Worm (Caenorhabditis elegans) whole organism, L1 larva: ENCODE results near the gene str-206.

Experiments
- C16A3.4 ChIP-seq: fragments of 150-350 bp; optimal IDR thresholded peaks from 2 replicates; lab custom pipeline; 2014; ENCODE audit warnings: missing biosample characterization, missing genetic modification characterization
- aly-2 ChIP-seq: fragments of 150-350 bp; optimal IDR thresholded peaks from 2 replicates; lab custom pipeline; 2014; ENCODE audit warnings: missing biosample characterization, missing genetic modification characterization
- ceh-63 ChIP-seq: fragments of 200-800 bp; sonication (Bioruptor generic); optimal IDR thresholded peaks from 2 replicates; lab custom pipeline; 2018; ENCODE audit warnings: mild to moderate bottlenecking, missing genetic modification characterization, missing compliant biosample characterization
- ceh-82 ChIP-seq, 3 experiments: fragments of 150-350 bp in 1 of 3; sonication (generic microtip) in 2 of 3; optimal IDR thresholded peaks; 2 replicates each; lab custom pipeline; 2014 to 2017; ENCODE audit warnings: missing biosample characterization in 3 of 3, missing genetic modification characterization in 3 of 3
- ceh-88 ChIP-seq: fragments of 200-800 bp; sonication (Bioruptor generic); IDR thresholded peaks from 2 replicates; pipeline ENCODE4 v1.3.6; 2022; ENCODE audit warnings: missing genetic modification characterization, missing compliant biosample characterization
- ceh-90 ChIP-seq: sonication (generic microtip); optimal IDR thresholded peaks from 2 replicates; lab custom pipeline; 2016; ENCODE audit warnings: missing genetic modification characterization, missing compliant biosample characterization
- ces-1 ChIP-seq: fragments of 150-350 bp; optimal IDR thresholded peaks from 2 replicates; lab custom pipeline; 2014; ENCODE audit warnings: missing biosample characterization, missing genetic modification reagents, missing genetic modification characterization
- dpl-1 ChIP-seq, 3 experiments: fragments of 150-350 bp in 2 of 3; sonication (generic microtip) in 1 of 3; optimal IDR thresholded peaks; 2 replicates each; lab custom pipeline; 2014 to 2017; ENCODE audit warnings: missing biosample characterization in 3 of 3, missing genetic modification characterization in 3 of 3, missing genetic modification reagents in 3 of 3
- dsc-1 ChIP-seq: sonication (generic microtip); optimal IDR thresholded peaks from 2 replicates; lab custom pipeline; 2016; ENCODE audit warnings: mild to moderate bottlenecking, missing genetic modification characterization, missing compliant biosample characterization
- egl-27 ChIP-seq, 2 experiments: fragments of 150-350 bp in 1 of 2; sonication (generic microtip); optimal IDR thresholded peaks; 3 replicates each; lab custom pipeline; 2017 to 2018; ENCODE audit warnings: missing biosample characterization in 2 of 2, missing genetic modification characterization in 2 of 2, missing genetic modification reagents in 2 of 2
- elt-2 ChIP-seq: sonication (generic microtip); optimal IDR thresholded peaks from 2 replicates; lab custom pipeline; 2016; ENCODE audit warnings: missing genetic modification characterization, mild to moderate bottlenecking, inconsistent platforms, missing compliant biosample characterization, missing genetic modification reagents
- fkh-10 ChIP-seq: sonication (generic microtip); optimal IDR thresholded peaks from 2 replicates; lab custom pipeline; 2017; ENCODE audit warnings: missing biosample characterization, missing genetic modification reagents, missing genetic modification characterization
- fkh-8 ChIP-seq: sonication (generic microtip); optimal IDR thresholded peaks from 2 replicates; lab custom pipeline; 2016; ENCODE audit warnings: mild to moderate bottlenecking, missing genetic modification characterization, missing compliant biosample characterization
- fos-1 ChIP-seq: fragments of 150-350 bp; optimal IDR thresholded peaks from 2 replicates; lab custom pipeline; 2014; ENCODE audit warnings: missing biosample characterization, missing genetic modification characterization
- grh-1 ChIP-seq: fragments of 200-800 bp; sonication (Bioruptor generic); IDR thresholded peaks from 2 replicates; pipeline ENCODE4 v1.3.6; 2022; ENCODE audit warnings: missing genetic modification reagents, missing genetic modification characterization, missing compliant biosample characterization
- hlh-17 ChIP-seq: fragments of 200-800 bp; sonication (Bioruptor generic); optimal IDR thresholded peaks from 2 replicates; lab custom pipeline; 2018; ENCODE audit warnings: missing genetic modification characterization, mild to moderate bottlenecking, missing compliant biosample characterization, moderate library complexity, borderline replicate concordance
- hlh-4 ChIP-seq: sonication (generic microtip); optimal IDR thresholded peaks from 2 replicates; lab custom pipeline; 2016; ENCODE audit warnings: mild to moderate bottlenecking, missing genetic modification characterization, missing compliant biosample characterization
- irx-1 ChIP-seq: sonication (generic microtip); optimal IDR thresholded peaks from 2 replicates; lab custom pipeline; 2016; ENCODE audit warnings: missing genetic modification characterization, missing compliant biosample characterization
- isw-1 ChIP-seq: fragments of 200-800 bp; sonication (Bioruptor generic); IDR thresholded peaks from 2 replicates; pipeline ENCODE4 v1.3.6; 2022; ENCODE audit warnings: missing genetic modification characterization, missing compliant biosample characterization
- lin-14 ChIP-seq: fragments of 200-800 bp; sonication (Bioruptor generic); optimal IDR thresholded peaks from 2 replicates; lab custom pipeline; 2018; ENCODE audit warnings: mild to moderate bottlenecking, missing genetic modification characterization, moderate library complexity, missing compliant biosample characterization
- lin-35 ChIP-seq, 2 experiments: fragments of 150-350 bp; optimal IDR thresholded peaks; 2 replicates each; lab custom pipeline; 2014; ENCODE audit warnings: missing biosample characterization in 2 of 2, missing genetic modification characterization in 2 of 2, missing genetic modification reagents in 2 of 2
- lin-39 ChIP-seq: fragments of 150-350 bp; optimal IDR thresholded peaks from 2 replicates; lab custom pipeline; 2014; ENCODE audit warnings: missing biosample characterization, missing genetic modification reagents, missing genetic modification characterization
- lir-3 ChIP-seq: sonication (generic microtip); optimal IDR thresholded peaks from 2 replicates; lab custom pipeline; 2016; ENCODE audit warnings: mild to moderate bottlenecking, missing genetic modification characterization, moderate library complexity, missing compliant biosample characterization; ENCODE audit not compliant: poor library complexity
- lsy-2 ChIP-seq, 2 experiments: fragments of 150-350 bp; optimal IDR thresholded peaks; 2 replicates each; lab custom pipeline; 2014; ENCODE audit warnings: missing biosample characterization in 2 of 2, missing genetic modification characterization in 2 of 2
- mdl-1 ChIP-seq, 2 experiments: fragments of 150-350 bp; optimal IDR thresholded peaks; 2 replicates each; lab custom pipeline; 2014 to 2017; ENCODE audit warnings: missing biosample characterization in 2 of 2, missing genetic modification characterization in 2 of 2, inconsistent platforms in 1 of 2
- mep-1 ChIP-seq: fragments of 150-350 bp; optimal IDR thresholded peaks from 2 replicates; lab custom pipeline; 2014; ENCODE audit warnings: missing biosample characterization, missing genetic modification characterization
- nhr-12 ChIP-seq: sonication (generic microtip); optimal IDR thresholded peaks from 2 replicates; lab custom pipeline; 2017; ENCODE audit warnings: missing biosample characterization, missing genetic modification characterization
- nhr-19 ChIP-seq: fragments of 200-800 bp; sonication (Bioruptor generic); conservative IDR thresholded peaks from 2 replicates; pipeline ENCODE4 v1.3.6; 2022; ENCODE audit warnings: missing genetic modification characterization, missing compliant biosample characterization
- nhr-20 ChIP-seq: sonication (generic microtip); optimal IDR thresholded peaks from 2 replicates; lab custom pipeline; 2016; ENCODE audit warnings: mild to moderate bottlenecking, missing genetic modification characterization, missing compliant biosample characterization
- nhr-71 ChIP-seq: sonication (generic microtip); optimal IDR thresholded peaks from 2 replicates; lab custom pipeline; 2016; ENCODE audit warnings: mild to moderate bottlenecking, missing genetic modification characterization, moderate library complexity, missing compliant biosample characterization
- nhr-77 ChIP-seq: fragments of 150-350 bp; optimal IDR thresholded peaks from 2 replicates; lab custom pipeline; 2014; ENCODE audit warnings: missing biosample characterization, missing genetic modification characterization
- nhr-84 ChIP-seq: sonication (generic microtip); optimal IDR thresholded peaks from 2 replicates; lab custom pipeline; 2017; ENCODE audit warnings: missing biosample characterization, missing genetic modification characterization
- nhr-85 ChIP-seq: sonication (generic microtip); peaks from one replicate; lab custom pipeline; 2016; ENCODE audit warnings: missing genetic modification characterization, inconsistent platforms, missing compliant biosample characterization
- nhr-90 ChIP-seq: sonication (generic microtip); optimal IDR thresholded peaks from 2 replicates; lab custom pipeline; 2016; ENCODE audit warnings: mild to moderate bottlenecking, missing genetic modification characterization, missing compliant biosample characterization; ENCODE audit not compliant: poor library complexity
- rnt-1 ChIP-seq: sonication (generic microtip); optimal IDR thresholded peaks from 2 replicates; lab custom pipeline; 2016; ENCODE audit warnings: mild to moderate bottlenecking, missing genetic modification characterization, moderate library complexity, missing compliant biosample characterization
- skn-1 ChIP-seq: fragments of 150-350 bp; optimal IDR thresholded peaks from 2 replicates; lab custom pipeline; 2014; ENCODE audit warnings: missing biosample characterization, missing genetic modification characterization
- snpc-4 ChIP-seq: fragments of 150-350 bp; optimal IDR thresholded peaks from 2 replicates; lab custom pipeline; 2014; ENCODE audit warnings: missing biosample characterization, missing genetic modification characterization
- snu-23 ChIP-seq: sonication (generic microtip); optimal IDR thresholded peaks from 2 replicates; lab custom pipeline; 2016; ENCODE audit warnings: missing genetic modification characterization, missing compliant biosample characterization
- sox-4 ChIP-seq: sonication (generic microtip); optimal IDR thresholded peaks from 2 replicates; lab custom pipeline; 2016; ENCODE audit warnings: missing genetic modification characterization, missing compliant biosample characterization
- tbx-2 ChIP-seq: sonication (generic microtip); optimal IDR thresholded peaks from 2 replicates; lab custom pipeline; 2016; ENCODE audit warnings: missing genetic modification characterization, missing compliant biosample characterization
- unc-130 ChIP-seq: fragments of 150-350 bp; optimal IDR thresholded peaks from 2 replicates; lab custom pipeline; 2017; ENCODE audit warnings: missing biosample characterization, missing genetic modification characterization, inconsistent platforms
- unc-62 ChIP-seq: fragments of 150-350 bp; optimal IDR thresholded peaks from 2 replicates; lab custom pipeline; 2014; ENCODE audit warnings: missing biosample characterization, missing genetic modification reagents, missing genetic modification characterization
- unc-86 ChIP-seq: sonication (generic microtip); optimal IDR thresholded peaks from 2 replicates; lab custom pipeline; 2016; ENCODE audit warnings: missing genetic modification characterization, missing compliant biosample characterization
- unc-98 ChIP-seq: fragments of 200-800 bp; sonication (Bioruptor generic); IDR thresholded peaks from 2 replicates; pipeline ENCODE4 v1.3.6; 2022; ENCODE audit warnings: missing genetic modification characterization, missing compliant biosample characterization
- vab-15 ChIP-seq: sonication (generic microtip); optimal IDR thresholded peaks from 2 replicates; lab custom pipeline; 2017; ENCODE audit warnings: missing genotype, mild to moderate bottlenecking, missing genetic modification characterization, missing compliant biosample characterization
- zip-4 ChIP-seq: fragments of 200-800 bp; sonication (Bioruptor generic); optimal IDR thresholded peaks from 2 replicates; lab custom pipeline; 2018; ENCODE audit warnings: mild to moderate bottlenecking, missing genetic modification characterization, moderate library complexity, missing compliant biosample characterization
- ztf-4 ChIP-seq: fragments of 150-350 bp; optimal IDR thresholded peaks from 2 replicates; lab custom pipeline; 2014; ENCODE audit warnings: missing biosample characterization, missing genetic modification characterization

str-206 gene

DNA sequence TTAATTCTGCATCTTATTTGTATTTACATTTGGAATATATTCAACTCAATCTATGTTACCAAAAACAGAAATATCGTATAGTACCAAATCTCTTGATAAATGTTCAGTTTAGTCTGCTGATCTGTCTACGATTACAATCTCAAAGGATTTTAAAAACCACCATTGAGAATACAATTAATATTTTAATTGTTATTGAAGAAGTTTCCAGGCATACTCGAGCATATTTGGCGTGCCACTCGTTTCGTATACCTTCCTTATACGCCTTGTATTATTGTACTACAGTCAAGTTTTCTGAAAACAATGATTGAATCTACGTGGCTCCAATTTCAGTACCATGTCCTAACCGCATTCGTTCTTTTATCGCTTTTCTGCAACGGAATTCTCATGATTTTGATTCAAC lies at the start of gene str-206:
Gene str-206, plus strand, starts transcription at position 301 of the 400 bp plus-strand sequence.
- TF ChIP-seq irx-1 (tag; lab: Kevin White, UChicago) = no peak
- TF ChIP-seq fos-1 (tag; lab: Kevin White, UChicago) = no peak
- no peak for TF ChIP-seq grh-1 (GFP tag; lab: Robert Waterston, UW)
- TF ChIP-seq rnt-1 = no peak
- TF ChIP-seq lin-39 = no peak
- TF ChIP-seq ces-1 (GFP tag; lab: Kevin White, UChicago) = no peak
- no peak for TF ChIP-seq ztf-4
- TF ChIP-seq mep-1 = no peak

DNA sequence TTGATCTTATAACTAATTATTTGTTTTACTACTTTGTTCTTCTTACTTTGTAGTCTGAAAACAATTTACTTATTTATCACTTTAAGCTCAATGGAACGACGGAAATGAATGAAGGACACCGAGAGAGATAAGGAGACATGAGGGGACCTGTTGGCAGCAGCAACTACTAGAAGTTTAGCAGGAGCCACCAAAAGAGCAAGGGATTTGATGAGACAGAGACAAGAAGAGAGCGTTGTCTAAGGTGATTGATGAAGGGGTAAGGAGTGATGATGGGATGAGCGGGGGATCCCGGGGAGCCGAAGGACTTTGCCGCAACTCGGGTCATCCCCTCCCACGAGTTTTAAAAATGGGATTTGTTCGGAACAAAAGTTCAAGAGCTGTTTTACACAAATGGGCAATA lies 15.4 kb upstream of the str-206 start, which contains the start of gene ttn-1:
Gene ttn-1, minus strand, starts transcription at position 60 of the 400 bp plus-strand sequence.
- no peak for TF ChIP-seq aly-2 (tag; lab: Kevin White, UChicago)
- no peak for TF ChIP-seq hlh-4
- no peak for TF ChIP-seq nhr-77
- no peak for TF ChIP-seq lir-3 (tag; lab: Kevin White, UChicago)
- TF ChIP-seq rnt-1 = peak; percentile 52
- peak; percentile 68 for TF ChIP-seq lin-14 (GFP tag; lab: Kevin White, UChicago)
- no peak for TF ChIP-seq ceh-63 (GFP tag; lab: Kevin White, UChicago)
- TF ChIP-seq C16A3.4 (tag; lab: Kevin White, UChicago) = no peak
- TF ChIP-seq dpl-1 (GFP tag; optimal IDR thresholded peaks at IDR 0.05; lab: Kevin White, UChicago) = no peak
- TF ChIP-seq isw-1 = no peak
- no peak for TF ChIP-seq nhr-84 (tag; lab: Kevin White, UChicago)
- peak; percentile 7 for TF ChIP-seq snu-23
- no peak for TF ChIP-seq lin-35 (GFP tag; optimal IDR thresholded peaks at IDR 0.05; lab: Kevin White, UChicago)
- TF ChIP-seq unc-62 (GFP tag; lab: Kevin White, UChicago) = no peak
- peak; percentile 23 for TF ChIP-seq unc-130 (tag; lab: Kevin White, UChicago)
- TF ChIP-seq nhr-71 (tag; lab: Kevin White, UChicago) = peak; percentile 33
- TF ChIP-seq fkh-8 (tag; lab: Kevin White, UChicago) = no peak
- TF ChIP-seq ceh-90 = no peak

DNA sequence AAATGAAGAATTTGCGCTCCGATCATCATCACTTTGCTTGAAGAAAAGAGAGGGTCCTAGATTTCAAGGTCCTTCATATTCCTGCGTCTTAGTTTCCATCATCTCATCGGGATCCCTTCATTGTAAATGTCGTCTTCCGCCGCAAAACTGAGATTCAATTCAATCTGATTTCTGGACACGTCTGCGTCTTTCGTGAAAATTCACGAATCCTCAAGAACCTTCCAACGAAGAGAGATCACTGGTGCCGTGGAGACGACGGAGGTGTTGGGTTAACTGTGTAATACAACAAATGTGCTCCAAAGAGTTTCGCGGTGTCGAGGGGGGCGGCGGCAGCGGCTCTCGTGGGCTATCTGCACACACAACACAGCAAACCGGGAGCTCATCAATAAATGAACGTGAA lies 13.9 kb upstream of the str-206 start:
- no peak for TF ChIP-seq vab-15 (tag; lab: Kevin White, UChicago)
- peak; percentile 41 for TF ChIP-seq unc-130 (tag; lab: Kevin White, UChicago)
- TF ChIP-seq unc-62 (GFP tag; lab: Kevin White, UChicago) = no peak
- no peak for TF ChIP-seq ztf-4
- TF ChIP-seq nhr-71 (tag; lab: Kevin White, UChicago) = peak; percentile 71
- peak; percentile 41; the same call in 1 of the 2 replicates for TF ChIP-seq nhr-19
- no peak for TF ChIP-seq tbx-2 (tag; lab: Kevin White, UChicago)
- peak; percentile 54 for TF ChIP-seq rnt-1
- TF ChIP-seq ceh-88 = no peak
- TF ChIP-seq dsc-1 (tag; lab: Kevin White, UChicago) = peak; percentile 45
- peak; percentile 86 for TF ChIP-seq lin-14 (GFP tag; lab: Kevin White, UChicago)
- 0 out of 2 replicates have a peak, but pooled peaks have one; percentile 8 for TF ChIP-seq unc-98 (GFP tag; lab: Robert Waterston, UW)
- peak; percentile 56 for TF ChIP-seq snu-23
- no peak for TF ChIP-seq elt-2 (tag; lab: Kevin White, UChicago)
- no peak for TF ChIP-seq dpl-1 (GFP tag; optimal IDR thresholded peaks at IDR 0.05; lab: Kevin White, UChicago)
- no peak for TF ChIP-seq C16A3.4 (tag; lab: Kevin White, UChicago)
- TF ChIP-seq fkh-10 (GFP tag; lab: Kevin White, UChicago) = no peak
- TF ChIP-seq nhr-20 = peak; percentile 26
- no peak for TF ChIP-seq ces-1 (GFP tag; lab: Kevin White, UChicago)
- no peak for TF ChIP-seq zip-4 (GFP tag; lab: Kevin White, UChicago)
- peak in 1 of 2 experiments; percentile 1 for TF ChIP-seq lsy-2 (tag; optimal IDR thresholded peaks at IDR 0.05; lab: Kevin White, UChicago)
- TF ChIP-seq nhr-85 = no peak
- TF ChIP-seq, all 84 proteins: peak for 10

DNA sequence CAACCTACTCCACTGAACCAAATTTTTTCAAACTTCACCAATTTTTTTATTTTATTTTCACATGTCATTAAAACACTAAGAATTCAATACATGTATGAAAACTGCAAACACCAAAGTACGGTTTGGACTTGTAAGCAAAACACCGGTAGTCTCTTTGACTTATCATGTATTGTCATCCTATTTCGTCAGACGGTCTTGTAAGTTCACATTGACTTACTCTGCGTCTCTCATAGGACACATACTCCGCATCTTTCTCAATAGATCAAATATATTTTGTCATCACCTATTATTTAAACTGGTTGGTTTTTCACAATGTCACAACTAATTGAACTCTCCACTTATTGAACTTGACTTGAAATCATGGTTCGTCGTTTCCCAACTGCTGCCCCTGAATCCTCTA lies 11.4 kb upstream of the str-206 start, which contains the start of gene W06H8.2:
Gene W06H8.2, plus strand, starts transcription at position 258 of the 400 bp plus-strand sequence.
- TF ChIP-seq egl-27 (tag; optimal IDR thresholded peaks at IDR 0.05; lab: Kevin White, UChicago) (no peak), isw-1 (no peak), vab-15 (tag; lab: Kevin White, UChicago) (no peak), fos-1 (tag; lab: Kevin White, UChicago) (no peak), mdl-1 (tag; optimal IDR thresholded peaks at IDR 0.05; lab: Kevin White, UChicago) (no peak), snpc-4 (tag; lab: Kevin White, UChicago) (no peak), nhr-19 (no peak), sox-4 (tag; lab: Kevin White, UChicago) (no peak), lin-14 (GFP tag; lab: Kevin White, UChicago) (peak; percentile 24), nhr-85 (peak; percentile 54), skn-1 (peak; percentile 95), hlh-17 (GFP tag; lab: Kevin White, UChicago) (no peak), nhr-90 (tag; lab: Kevin White, UChicago) (no peak), ceh-82 (tag; optimal IDR thresholded peaks at IDR 0.05; lab: Kevin White, UChicago) (no peak), nhr-12 (no peak), unc-86 (no peak), irx-1 (tag; lab: Kevin White, UChicago) (no peak)
